Fruit fly (Drosophila melanogaster) Kc167 (cell line): ENCODE results near the gene CG31431.

ENCODE experiments used
- Myc ChIP-seq: fragments of >200 bp; optimal IDR thresholded peaks from 2 replicates; lab custom pipeline; 2017; ENCODE audit warnings: missing external identifiers
- Sin3A ChIP-seq: fragments of >200 bp; optimal IDR thresholded peaks from 2 replicates; lab custom pipeline; 2018; ENCODE audit warnings: missing external identifiers
- h ChIP-seq: fragments of >200 bp; optimal IDR thresholded peaks from 3 replicates; lab custom pipeline; 2018; ENCODE audit warnings: missing external identifiers
- insv ChIP-seq: fragments of >200 bp; optimal IDR thresholded peaks from 3 replicates; lab custom pipeline; 2018; ENCODE audit warnings: missing external identifiers
- psq ChIP-seq: fragments of >200 bp; optimal IDR thresholded peaks from 2 replicates; lab custom pipeline; 2017; ENCODE audit warnings: missing external identifiers
- ttk ChIP-seq: sonication (Bioruptor generic); optimal IDR thresholded peaks from 2 replicates; lab custom pipeline; 2017; ENCODE audit warnings: missing external identifiers

dm6 chr3R:21836201-21836504 is 34.3 kb upstream of the CG31431 start:
- TF ChIP-seq psq = no peak
- TF ChIP-seq ttk (lab: Kevin White, UChicago) = no peak
- no peak for TF ChIP-seq h (lab: Kevin White, UChicago)
- TF ChIP-seq insv (lab: Kevin White, UChicago) = no peak
- no peak for TF ChIP-seq Myc
- no peak for TF ChIP-seq Sin3A (lab: Kevin White, UChicago)
